Worm (Caenorhabditis elegans) whole organism, dauer: ENCODE data around the gene mrpl-30.
"Not testable (repeated sequence)": the region's sequence is repeated elsewhere in the genome, so short reads cannot be mapped to it uniquely, and the experiment has no call there.

ENCODE experiments used
- unc-62 ChIP-seq: sonication (generic microtip); optimal IDR thresholded peaks from 2 replicates; lab custom pipeline; 2017; ENCODE audit warnings: missing biosample characterization, missing genetic modification reagents, missing genetic modification characterization

The mrpl-30 gene

DNA sequence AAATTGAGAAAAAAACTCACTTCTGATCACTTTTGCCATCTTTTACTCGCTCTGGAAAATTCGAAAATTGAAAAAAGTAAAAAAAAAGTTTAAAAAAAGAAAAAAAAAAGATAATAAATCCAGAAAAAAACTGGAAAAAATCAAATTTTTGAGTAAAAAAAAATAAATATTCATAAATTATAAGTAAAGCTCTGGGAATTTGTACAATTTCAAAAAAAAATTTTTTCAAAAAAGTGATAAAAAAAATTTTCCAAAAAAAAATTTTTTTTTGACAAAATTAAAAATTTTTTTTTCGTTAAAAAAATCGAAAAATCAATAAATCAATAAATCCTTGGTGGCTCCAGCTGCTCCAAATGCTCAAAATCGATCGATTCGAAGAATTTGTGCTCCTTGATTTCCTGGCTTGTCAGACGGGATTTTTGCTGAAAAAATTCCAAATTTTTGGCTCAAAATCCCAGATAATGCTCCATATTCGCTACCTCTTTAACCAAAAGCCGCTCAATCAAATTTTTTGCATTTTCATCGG, at the start of gene mrpl-30:
Gene mrpl-30, minus strand, starts transcription at position 51 of the 526 bp plus-strand sequence.
- no peak for TF ChIP-seq unc-62 (GFP tag; lab: Kevin White, UChicago)

DNA sequence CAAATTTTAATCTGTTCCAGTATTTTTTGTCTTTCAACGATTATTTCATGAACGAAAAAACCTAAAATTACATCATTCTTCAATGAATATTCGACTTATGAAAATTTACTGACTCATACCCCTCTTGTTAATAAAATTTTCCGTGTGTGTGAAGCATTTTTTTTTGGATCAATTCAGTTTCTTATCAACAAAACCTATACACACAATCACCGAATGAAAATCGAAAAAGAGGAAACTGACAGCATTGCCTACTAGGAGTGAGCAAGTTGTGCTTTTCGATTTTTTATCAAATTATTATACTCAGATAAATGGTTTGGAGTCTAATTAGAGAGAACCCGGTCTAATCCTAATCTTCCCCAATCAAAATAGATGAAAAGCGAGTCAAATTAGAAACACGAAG, 48.0 kb upstream of the mrpl-30 start, which contains the start of gene E02H9.3:
Gene E02H9.3, plus strand, starts transcription at position 301 of the 400 bp plus-strand sequence.
- TF ChIP-seq unc-62 (GFP tag; lab: Kevin White, UChicago) = not testable (repeated sequence)

DNA sequence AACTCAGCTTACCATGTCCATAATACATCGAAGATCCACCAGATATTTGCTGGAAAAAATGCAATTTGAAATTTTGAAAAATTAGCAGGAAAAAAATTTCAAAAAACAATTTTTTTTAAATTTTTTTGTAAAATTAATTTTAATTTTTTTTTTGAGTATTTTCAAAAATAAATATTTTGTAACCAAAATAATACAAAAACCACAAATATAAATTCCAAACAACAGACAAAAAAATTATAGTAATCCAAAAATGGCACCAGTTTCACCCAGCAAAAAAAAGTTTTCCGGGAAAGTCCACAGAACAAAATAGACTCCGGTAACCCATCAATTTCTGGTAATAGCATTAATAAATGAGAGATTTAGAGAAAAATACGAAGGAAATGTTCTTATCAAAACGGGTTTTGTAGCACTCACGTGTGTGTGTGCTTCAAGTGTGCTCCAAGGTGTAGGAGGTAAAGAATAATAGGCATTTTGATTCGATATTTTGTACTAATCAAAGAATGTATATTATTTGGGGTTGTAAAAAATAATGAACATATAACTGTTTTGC, 44.1 kb upstream of the mrpl-30 start, which contains the start of gene nhr-121:
Gene nhr-121, minus strand, starts transcription at position 51 of the 550 bp plus-strand sequence.
- TF ChIP-seq unc-62 (GFP tag; lab: Kevin White, UChicago) = no peak

DNA sequence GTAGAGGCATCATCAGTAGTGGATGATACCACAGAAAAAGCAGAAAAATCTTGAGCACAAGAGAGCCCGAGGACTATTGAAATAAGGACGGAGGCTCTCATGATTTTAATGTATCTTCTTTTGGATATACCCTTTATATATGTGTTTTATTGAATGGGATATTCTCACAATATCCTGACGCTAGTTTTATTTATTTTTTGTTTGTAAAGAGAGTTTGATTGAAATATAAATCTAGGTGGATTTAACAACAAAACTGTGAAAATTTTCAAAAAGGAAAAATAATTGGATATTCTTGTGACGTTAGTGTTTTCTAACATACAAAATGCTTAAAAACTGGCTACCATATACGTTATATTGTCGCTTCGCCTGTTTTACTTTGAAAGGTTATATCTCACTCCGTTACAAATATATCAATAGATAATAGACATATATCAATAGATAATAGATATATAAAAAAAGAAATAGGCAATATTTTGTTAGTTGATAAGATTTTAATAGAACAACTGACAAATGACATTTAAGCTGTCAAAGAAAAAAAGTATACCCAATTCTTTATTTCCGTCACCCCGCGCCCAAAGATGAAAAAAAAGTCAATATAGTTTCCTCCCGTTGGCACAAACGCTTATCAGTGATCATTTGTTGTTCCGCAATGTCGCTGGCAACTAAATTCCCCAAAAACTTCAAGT, 34.9 kb upstream of the mrpl-30 start, which contains the start of the genes E02H9.7 and klo-2:
Gene E02H9.7, minus strand, starts transcription at position 101 of the 686 bp plus-strand sequence.
Gene klo-2, plus strand, starts transcription at position 636 of the 686 bp plus-strand sequence.
- no peak for TF ChIP-seq unc-62 (GFP tag; lab: Kevin White, UChicago)

DNA sequence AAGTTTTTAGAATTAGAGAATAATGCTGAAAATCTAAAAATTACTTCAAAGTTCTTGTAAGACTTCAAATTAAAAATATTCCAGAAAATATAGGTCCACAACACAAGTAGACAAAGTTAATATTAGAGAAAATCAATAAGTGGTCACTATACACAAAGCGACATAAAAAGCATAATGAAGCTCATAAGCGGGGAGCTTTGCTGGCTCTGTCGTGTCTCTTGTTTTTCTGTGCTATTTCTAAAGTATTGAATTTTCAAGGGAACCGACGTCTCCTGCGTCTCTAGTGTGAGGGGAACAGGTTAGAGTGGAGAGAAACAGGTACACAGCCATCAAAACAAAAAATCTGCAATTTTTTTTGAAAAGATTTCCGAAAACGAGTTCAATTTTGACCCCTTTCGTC, 27.8 kb upstream of the mrpl-30 start, which contains the start of gene E02H9.13:
Gene E02H9.13, minus strand, starts transcription at position 199 of the 400 bp plus-strand sequence.
- no peak for TF ChIP-seq unc-62 (GFP tag; lab: Kevin White, UChicago)

DNA sequence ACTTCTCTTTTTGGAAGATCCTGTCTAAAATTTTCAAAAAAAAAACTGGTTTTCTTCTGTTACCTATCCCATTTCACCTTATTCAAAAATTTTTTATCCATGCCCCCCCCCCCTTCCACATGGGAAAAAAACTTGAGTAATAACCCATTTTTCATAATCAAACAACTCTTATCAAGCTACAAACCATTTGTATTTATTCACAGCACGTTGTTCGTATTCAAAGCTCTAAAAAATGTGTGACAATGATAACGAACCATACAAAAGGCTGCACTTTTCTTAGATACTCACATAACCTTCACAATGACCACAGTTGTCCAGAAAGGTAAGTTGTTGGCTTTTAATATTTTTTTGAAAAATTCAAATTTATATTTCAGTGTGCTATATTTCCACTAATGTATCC, 25.0 kb upstream of the mrpl-30 start, which contains the start of gene E02H9.6:
Gene E02H9.6, plus strand, starts transcription at position 301 of the 400 bp plus-strand sequence.
- TF ChIP-seq unc-62 (GFP tag; lab: Kevin White, UChicago) = not testable (repeated sequence)

DNA sequence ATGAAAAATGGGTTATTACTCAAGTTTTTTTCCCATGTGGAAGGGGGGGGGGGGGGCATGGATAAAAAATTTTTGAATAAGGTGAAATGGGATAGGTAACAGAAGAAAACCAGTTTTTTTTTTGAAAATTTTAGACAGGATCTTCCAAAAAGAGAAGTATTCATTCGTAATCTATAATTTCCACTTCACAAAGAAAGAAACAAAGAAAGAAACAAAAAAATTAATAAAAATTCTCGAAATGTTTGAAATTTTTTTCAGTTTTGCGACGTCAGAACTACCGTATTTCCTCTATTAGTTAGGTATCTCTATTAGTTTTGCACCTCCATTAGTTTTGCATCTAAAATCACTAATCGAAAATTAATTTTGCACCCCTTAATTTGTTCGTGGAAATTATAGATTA, 24.6 kb upstream of the mrpl-30 start, which contains the start of gene W04B5.6:
Gene W04B5.6, minus strand, starts transcription at position 101 of the 400 bp plus-strand sequence.
- TF ChIP-seq unc-62 (GFP tag; lab: Kevin White, UChicago) = not testable (repeated sequence)

DNA sequence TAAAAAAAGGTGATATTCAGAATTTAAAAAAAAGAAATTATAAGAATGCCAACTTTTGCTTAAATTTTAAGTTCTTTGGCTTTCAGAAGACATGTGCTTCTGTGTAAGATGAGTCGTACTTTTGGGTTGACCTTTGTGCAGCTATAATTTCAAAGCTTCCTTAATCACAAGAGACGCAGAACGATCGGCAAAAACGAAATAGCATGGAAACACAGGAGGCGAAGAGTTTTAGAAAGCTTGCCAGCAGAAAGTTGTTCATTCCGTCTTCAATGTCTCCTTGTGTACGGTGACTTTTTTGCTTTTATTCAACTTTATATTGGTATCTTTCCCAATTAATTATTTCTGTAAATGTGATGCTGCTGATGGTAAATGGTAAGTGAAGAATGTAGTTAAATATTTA, 22.1 kb upstream of the mrpl-30 start:
- TF ChIP-seq unc-62 (GFP tag; lab: Kevin White, UChicago) = no peak

DNA sequence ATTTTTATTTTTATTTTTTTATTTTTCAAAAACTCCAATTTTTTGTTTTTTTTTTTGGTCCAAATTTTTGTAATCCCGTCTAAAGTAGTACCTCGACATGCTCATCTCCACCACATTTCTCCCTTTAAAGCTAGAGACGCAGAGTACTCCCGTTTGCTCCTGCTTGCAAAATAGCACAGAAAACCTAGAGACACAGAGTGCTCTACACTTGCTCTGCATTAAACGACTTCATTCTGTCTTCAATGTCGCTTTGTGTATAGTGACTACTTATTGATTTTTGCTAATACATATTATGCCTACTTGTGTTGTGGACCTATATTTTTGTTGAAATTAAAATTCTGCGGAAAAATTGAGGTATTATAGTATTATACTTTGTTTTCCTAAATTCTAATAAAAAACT, 15.3 kb upstream of the mrpl-30 start, which contains the start of gene W04B5.8:
Gene W04B5.8, plus strand, starts transcription at position 195 of the 400 bp plus-strand sequence.
- TF ChIP-seq unc-62 (GFP tag; lab: Kevin White, UChicago) = no peak

DNA sequence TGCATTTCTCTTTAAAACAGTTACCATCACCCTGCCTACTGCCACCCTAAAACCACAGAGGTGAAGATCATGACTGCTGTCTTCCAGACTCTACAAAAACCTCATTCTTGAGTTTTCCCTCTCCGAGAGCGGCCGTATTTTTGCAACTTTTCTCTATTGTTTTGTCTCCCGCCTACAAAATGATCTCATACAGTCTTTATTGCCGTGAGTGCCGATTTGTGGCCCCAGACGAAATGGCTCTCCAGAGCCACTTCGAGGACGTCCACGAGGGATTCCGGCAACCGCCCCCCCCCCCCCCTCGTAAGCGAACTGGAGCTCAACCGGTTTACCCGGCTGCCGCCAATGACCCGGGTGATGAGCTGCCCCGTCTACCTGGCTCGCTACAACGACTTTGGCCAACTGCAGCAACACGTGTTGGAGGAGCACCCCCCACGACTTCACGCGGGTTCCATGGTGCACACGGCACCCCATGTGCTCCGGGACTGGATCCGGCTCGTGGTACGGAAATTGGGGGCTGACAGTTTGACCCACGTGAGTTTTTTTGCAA, 14.1 kb upstream of the mrpl-30 start:
- no peak for TF ChIP-seq unc-62 (GFP tag; lab: Kevin White, UChicago)

DNA sequence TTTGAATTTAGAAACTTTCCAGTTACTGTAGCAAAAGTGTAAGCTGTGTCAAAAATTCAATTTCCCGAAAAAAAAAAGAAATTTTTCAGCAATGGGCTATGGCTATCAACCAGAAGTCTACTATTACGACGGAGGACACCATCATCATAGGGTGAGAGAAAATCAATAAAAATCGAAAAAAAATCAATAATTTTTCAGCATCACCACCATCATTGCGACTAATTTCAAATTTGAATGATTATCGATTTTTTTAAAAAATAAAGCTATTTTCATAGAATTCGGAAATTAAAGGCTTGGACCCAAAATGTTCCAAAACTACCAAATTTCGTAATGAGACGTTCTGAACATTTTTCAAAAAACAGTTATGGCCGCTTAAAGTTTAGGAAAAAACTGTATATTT, 12.9 kb upstream of the mrpl-30 start:
- no peak for TF ChIP-seq unc-62 (GFP tag; lab: Kevin White, UChicago)

DNA sequence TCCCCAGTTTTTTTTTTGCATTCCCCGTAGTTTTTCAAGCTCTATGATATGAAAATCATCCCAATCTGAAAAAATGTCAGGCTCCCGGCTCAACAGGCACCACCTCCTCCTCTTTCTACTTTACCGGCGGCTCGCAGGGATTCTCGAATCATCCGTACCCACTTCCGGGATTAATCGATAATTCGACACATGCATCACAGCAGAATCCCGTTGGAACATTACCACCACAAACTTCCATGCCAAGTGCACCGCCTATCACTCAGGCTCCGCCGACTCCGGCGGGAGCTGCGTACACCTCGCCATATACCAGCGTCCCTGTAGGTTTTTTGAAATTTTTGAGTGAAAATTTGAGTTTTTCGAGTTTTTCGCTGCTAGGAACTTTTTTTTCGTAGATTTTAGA, 10.5 kb upstream of the mrpl-30 start:
- no peak for TF ChIP-seq unc-62 (GFP tag; lab: Kevin White, UChicago)

DNA sequence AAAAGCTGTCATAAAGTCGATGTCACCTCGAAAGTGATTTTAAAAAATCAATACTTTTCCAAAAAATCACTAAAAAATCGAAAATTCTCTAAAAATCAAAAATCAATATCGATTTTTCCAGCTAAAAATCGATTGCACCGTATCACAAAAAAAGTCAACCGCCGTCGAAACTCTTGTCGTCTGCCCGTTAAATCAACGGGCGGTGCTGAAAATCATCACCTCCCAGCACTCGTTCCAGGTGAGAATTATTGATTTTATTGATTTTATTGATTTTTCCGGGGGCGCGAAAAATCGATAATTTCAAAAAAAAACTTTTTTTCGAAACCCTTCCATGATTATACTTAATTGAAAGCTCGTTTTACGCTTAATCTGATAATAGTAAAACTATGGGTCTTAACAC, 8.7 kb upstream of the mrpl-30 start:
- TF ChIP-seq unc-62 (GFP tag; lab: Kevin White, UChicago) = no peak

DNA sequence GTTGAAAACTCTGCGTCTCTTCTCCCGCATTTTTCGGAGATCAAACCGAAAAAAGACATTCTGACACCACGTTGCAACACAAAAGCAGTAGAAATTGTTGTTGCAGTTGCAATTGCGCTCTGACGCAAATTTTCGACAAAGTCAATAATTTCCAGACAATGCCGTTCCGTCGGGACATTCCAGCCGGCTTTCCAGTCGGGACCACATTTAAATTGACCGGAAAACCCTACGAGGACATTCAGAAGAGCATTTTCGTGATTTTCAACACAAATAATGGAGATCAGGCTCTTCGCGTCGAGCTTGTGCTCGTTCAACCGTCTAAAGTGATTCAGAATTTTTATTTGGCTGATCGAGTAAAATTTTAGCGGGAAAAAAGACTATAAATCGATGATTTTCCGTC, 8.2 kb upstream of the mrpl-30 start:
- no peak for TF ChIP-seq unc-62 (GFP tag; lab: Kevin White, UChicago)

DNA sequence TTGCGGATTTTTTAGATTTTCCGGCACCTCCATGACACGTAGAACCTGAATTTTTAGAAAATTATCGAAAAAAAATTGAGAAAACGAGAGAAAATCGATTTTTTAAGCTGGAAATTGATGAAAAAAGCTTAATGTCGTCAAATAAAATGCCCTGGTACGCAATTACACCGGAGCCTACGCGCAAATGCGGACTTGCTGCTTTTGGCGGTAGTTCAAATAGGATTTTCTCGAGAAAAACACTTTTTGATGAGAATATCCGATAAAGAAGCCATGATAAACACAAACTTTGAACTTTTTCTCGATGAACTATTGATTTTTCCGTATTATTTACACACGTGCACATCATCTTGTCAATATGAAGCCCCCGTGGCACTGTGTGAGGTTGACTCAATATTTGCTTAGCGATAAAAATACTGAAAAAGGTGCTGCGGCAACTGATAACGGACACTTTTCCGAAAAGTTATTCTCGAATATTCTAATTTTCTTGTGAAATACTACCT, 7.4 kb upstream of the mrpl-30 start, which contains the start of the genes W04B5.5 and W04B5.3:
Gene W04B5.5, minus strand, starts transcription at position 51 of the 500 bp plus-strand sequence.
Gene W04B5.3, plus strand, starts transcription at position 356 of the 500 bp plus-strand sequence.
- no peak for TF ChIP-seq unc-62 (GFP tag; lab: Kevin White, UChicago)
